Worm (Caenorhabditis elegans): ENCODE results near the gene anat-1.
"Not testable (repeated sequence)": the region's sequence is repeated elsewhere in the genome, so short reads cannot be mapped to it uniquely, and the experiment has no call there.

anat-1 gene

ce11 chrIV:6817554-6817953 is 46.9 kb downstream of the anat-1 start, which contains the start of gene C17H12.5:
TSS of gene C17H12.5 (minus strand) at chrIV:6817654.
- no peak for TF ChIP-seq nhr-84 (tag; optimal IDR thresholded peaks at IDR 0.05)
- no peak for TF ChIP-seq sox-4 (tag; optimal IDR thresholded peaks at IDR 0.05)
- TF ChIP-seq nhr-28 (tag; optimal IDR thresholded peaks at IDR 0.05), result no peak
- no peak for TF ChIP-seq unc-130 (tag; optimal IDR thresholded peaks at IDR 0.05)
- no peak for TF ChIP-seq unc-30 (tag; optimal IDR thresholded peaks at IDR 0.05)
- no peak for TF ChIP-seq lin-39 (tag; optimal IDR thresholded peaks at IDR 0.05)
- no peak for TF ChIP-seq jun-1 (tag; optimal IDR thresholded peaks at IDR 0.05)
- no peak for TF ChIP-seq nhr-76 (tag; optimal IDR thresholded peaks at IDR 0.05)
- TF ChIP-seq unc-62 (GFP tag; optimal IDR thresholded peaks at IDR 0.05), result no peak

- TF ChIP-seq efl-1 (optimal IDR thresholded peaks at IDR 0.05), result no peak
- peak in 1 of 2 experiments; percentile 61 for TF ChIP-seq efl-1 (GFP tag; optimal IDR thresholded peaks at IDR 0.05 in 1 of 2)
- peak; percentile 44 for TF ChIP-seq nhr-85 (tag)
- peak; percentile 72 for TF ChIP-seq elt-2 (tag; optimal IDR thresholded peaks at IDR 0.05)
- TF ChIP-seq nhr-11 (tag; optimal IDR thresholded peaks at IDR 0.05), result no peak
These were observed 47.7 kb downstream of the anat-1 start, which contains the start of gene C17H12.8 for ce11 chrIV:6818369-6818768. TSS of gene C17H12.8 (plus strand) at chrIV:6818703.

DNA sequence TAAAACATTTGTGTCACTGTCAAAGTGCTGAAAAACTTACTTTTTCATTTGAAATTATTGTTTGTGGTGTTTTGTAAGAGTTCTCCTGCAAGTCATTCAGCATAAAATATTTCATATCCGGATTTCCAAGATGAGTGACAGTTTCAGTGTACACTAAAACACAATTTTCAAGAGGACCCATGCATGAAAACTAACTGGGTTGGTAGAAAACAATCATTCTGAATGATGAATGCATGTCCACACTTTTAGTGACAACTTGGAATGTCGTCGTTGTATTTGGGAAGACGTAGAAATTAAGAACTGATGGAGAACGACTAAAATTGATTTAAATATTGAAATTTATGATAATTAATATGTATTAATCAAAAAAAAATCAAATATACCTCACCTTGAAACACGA is 51.1 kb downstream of the anat-1 start:
- TF ChIP-seq lin-39 (tag; optimal IDR thresholded peaks at IDR 0.05) (no peak), mab-9 (GFP tag; IDR thresholded peaks at IDR 0.05) (no peak), nhr-85 (tag) (peak; percentile 40)

DNA sequence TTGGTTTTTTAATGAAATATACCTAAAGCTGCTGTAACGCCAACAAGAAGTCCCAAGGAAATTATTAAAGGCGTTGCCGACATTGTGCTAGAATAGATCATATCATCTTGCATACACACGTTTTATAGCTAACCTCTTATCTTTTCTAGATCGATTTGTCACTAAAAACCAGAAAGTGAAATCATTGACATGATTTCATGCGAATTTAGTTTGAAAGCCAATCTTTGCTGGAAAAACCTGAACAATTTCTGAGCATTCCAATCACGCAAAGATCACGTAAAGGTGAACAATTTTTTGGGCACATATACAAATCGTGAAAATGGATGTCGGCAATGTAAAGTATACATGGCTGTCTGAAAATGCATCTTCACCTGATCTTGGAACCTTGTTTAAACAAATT is 51.8 kb downstream of the anat-1 start, which contains the start of gene C17H12.6:
Gene C17H12.6 (minus strand): TSS at position 101 of the 400 bp plus-strand sequence.
- TF ChIP-seq efl-1 (optimal IDR thresholded peaks at IDR 0.05) (no peak), efl-1 (GFP tag; optimal IDR thresholded peaks at IDR 0.05 in 1 of 2) (peak in 1 of 2 experiments; percentile 34), snu-23 (GFP tag; optimal IDR thresholded peaks at IDR 0.05) (no peak), dsc-1 (tag; optimal IDR thresholded peaks at IDR 0.05) (no peak)

- TF ChIP-seq jun-1 (tag; optimal IDR thresholded peaks at IDR 0.05) (no peak), mef-2 (tag; optimal IDR thresholded peaks at IDR 0.05) (no peak), sup-37 (GFP tag; optimal IDR thresholded peaks at IDR 0.05) (no peak), unc-30 (tag; optimal IDR thresholded peaks at IDR 0.05) (no peak), lir-3 (tag; optimal IDR thresholded peaks at IDR 0.05; ENCODE audit: poor library complexity) (no peak), nhr-77 (tag; optimal IDR thresholded peaks at IDR 0.05) (no peak), aly-2 (tag; optimal IDR thresholded peaks at IDR 0.05) (no peak), Y116A8C.19 (tag; optimal IDR thresholded peaks at IDR 0.05; ENCODE audit: borderline replicate concordance) (no peak), unc-98 (GFP tag; IDR thresholded peaks at IDR 0.05) (no peak), grh-1 (GFP tag; IDR thresholded peaks at IDR 0.05) (no peak), ceh-82 (tag; optimal IDR thresholded peaks at IDR 0.05) (no peak), xbp-1 (tag; optimal IDR thresholded peaks at IDR 0.05) (no peak), lin-35 (GFP tag; optimal IDR thresholded peaks at IDR 0.05) (no peak), egl-13 (tag; optimal IDR thresholded peaks at IDR 0.05) (no peak)
These were observed 54.0 kb downstream of the anat-1 start, which contains the start of gene H20E11.3 for ce11 chrIV:6824622-6825021. TSS of gene H20E11.3 (plus strand) at chrIV:6824816.

- TF ChIP-seq fkh-8 (tag; optimal IDR thresholded peaks at IDR 0.05); mab-9 (GFP tag; IDR thresholded peaks at IDR 0.05); ceh-8 (GFP tag; optimal IDR thresholded peaks at IDR 0.05): not testable (repeated sequence)
These were observed 56.8 kb downstream of the anat-1 start, which contains the start of gene H20E11.2 for ce11 chrIV:6827477-6827876. TSS of gene H20E11.2 (plus strand) at chrIV:6827777.
